Worm (Caenorhabditis elegans): ENCODE data around the gene atg-13.
A peak's percentile ranks its signal among the peaks of the same experiment; 100 is the strongest.

Gene atg-13

ce11 chrIII:8124323-8124722, 33.7 kb downstream of the atg-13 start (continued):
- TF ChIP-seq mef-2 (tag; optimal IDR thresholded peaks at IDR 0.05) = no peak
- no peak for TF ChIP-seq efl-3 (GFP tag; optimal IDR thresholded peaks at IDR 0.05)
- no peak for TF ChIP-seq F16B12.6 (tag; optimal IDR thresholded peaks at IDR 0.05)
- TF ChIP-seq fkh-8 (tag; optimal IDR thresholded peaks at IDR 0.05) = peak; percentile 16
- no peak for TF ChIP-seq isw-1 (GFP tag; IDR thresholded peaks at IDR 0.05)
- TF ChIP-seq ama-1 (optimal IDR thresholded peaks at IDR 0.05) = no peak
- no peak for TF ChIP-seq hlh-17 (GFP tag; optimal IDR thresholded peaks at IDR 0.05; ENCODE audit: borderline replicate concordance)
- no peak for TF ChIP-seq nhr-11 (tag; optimal IDR thresholded peaks at IDR 0.05)
- peak; percentile 61 for TF ChIP-seq blmp-1 (tag; optimal IDR thresholded peaks at IDR 0.05)
- TF ChIP-seq irx-1 (tag; optimal IDR thresholded peaks at IDR 0.05) = no peak
- TF ChIP-seq ceh-88 (GFP tag; IDR thresholded peaks at IDR 0.05) = no peak
- TF ChIP-seq grh-1 (GFP tag; IDR thresholded peaks at IDR 0.05) = no peak
- TF ChIP-seq unc-98 (GFP tag; IDR thresholded peaks at IDR 0.05) = no peak
- TF ChIP-seq hlh-4 (tag; optimal IDR thresholded peaks at IDR 0.05) = no peak
- peak; percentile 67 for TF ChIP-seq rnt-1 (tag; optimal IDR thresholded peaks at IDR 0.05)
- peak; percentile 45 for TF ChIP-seq nhr-77 (tag; optimal IDR thresholded peaks at IDR 0.05)
- no peak for TF ChIP-seq sptf-1 (tag; optimal IDR thresholded peaks at IDR 0.05)
- peak; percentile 72 to 84 for TF ChIP-seq efl-1 (optimal IDR thresholded peaks at IDR 0.05)
- peak; percentile 36 to 94 for TF ChIP-seq efl-1 (GFP tag; optimal IDR thresholded peaks at IDR 0.05 in 1 of 2)
- no peak for TF ChIP-seq ceh-8 (GFP tag; optimal IDR thresholded peaks at IDR 0.05)
- TF ChIP-seq ceh-82 (tag; optimal IDR thresholded peaks at IDR 0.05) = peak; percentile 0 to 62 (median 9)
- TF ChIP-seq nhr-19 (GFP tag; conservative IDR thresholded peaks at IDR 0.05) = peak; percentile 31; the same call in 1 of the 2 replicates

ce11 chrIII:8121923-8122322, 36.1 kb downstream of the atg-13 start:
- TF ChIP-seq jun-1 (tag; optimal IDR thresholded peaks at IDR 0.05) (no peak), blmp-1 (tag; optimal IDR thresholded peaks at IDR 0.05) (no peak), C04F5.9 (tag; optimal IDR thresholded peaks at IDR 0.05) (no peak), nhr-20 (tag; optimal IDR thresholded peaks at IDR 0.05) (peak; percentile 19), efl-1 (optimal IDR thresholded peaks at IDR 0.05) (no peak), efl-1 (GFP tag; optimal IDR thresholded peaks at IDR 0.05 in 1 of 2) (peak in 1 of 2 experiments; percentile 51), mep-1 (tag; optimal IDR thresholded peaks at IDR 0.05) (no peak), nhr-237 (tag; optimal IDR thresholded peaks at IDR 0.05) (no peak), ceh-88 (GFP tag; IDR thresholded peaks at IDR 0.05) (no peak), lin-14 (GFP tag; optimal IDR thresholded peaks at IDR 0.05) (peak; percentile 13), tbx-2 (tag; optimal IDR thresholded peaks at IDR 0.05) (no peak), swsn-7 (tag; optimal IDR thresholded peaks at IDR 0.05) (peak; percentile 2), nhr-71 (tag; optimal IDR thresholded peaks at IDR 0.05) (peak; percentile 81), ztf-4 (tag; optimal IDR thresholded peaks at IDR 0.05) (peak; percentile 23), fkh-8 (tag; optimal IDR thresholded peaks at IDR 0.05) (peak; percentile 89), pax-3 (tag; optimal IDR thresholded peaks at IDR 0.05) (peak; percentile 26), lir-3 (tag; optimal IDR thresholded peaks at IDR 0.05; ENCODE audit: poor library complexity) (no peak), Y116A8C.19 (tag; optimal IDR thresholded peaks at IDR 0.05; ENCODE audit: borderline replicate concordance) (no peak), nhr-47 (tag; optimal IDR thresholded peaks at IDR 0.05) (peak; percentile 66), unc-30 (tag; optimal IDR thresholded peaks at IDR 0.05) (no peak), hlh-17 (GFP tag; optimal IDR thresholded peaks at IDR 0.05; ENCODE audit: borderline replicate concordance) (no peak), rnt-1 (tag; optimal IDR thresholded peaks at IDR 0.05) (no peak), fos-1 (tag; optimal IDR thresholded peaks at IDR 0.05) (no peak), skn-1 (tag; optimal IDR thresholded peaks at IDR 0.05) (no peak), ceh-90 (tag; optimal IDR thresholded peaks at IDR 0.05) (no peak), dsc-1 (tag; optimal IDR thresholded peaks at IDR 0.05) (peak; percentile 75), hlh-4 (tag; optimal IDR thresholded peaks at IDR 0.05) (peak; percentile 21), dpl-1 (GFP tag; optimal IDR thresholded peaks at IDR 0.05) (no peak)
